Worm (Caenorhabditis elegans) whole organism, L4 larva: ENCODE measurements around the gene str-155.

Source experiments
- Y5F2A.4 ChIP-seq: fragments of 200-800 bp; sonication (Bioruptor generic); optimal IDR thresholded peaks from 2 replicates; lab custom pipeline; 2018; ENCODE audit warnings: mild to moderate bottlenecking, missing genetic modification characterization, missing compliant biosample characterization
- ama-1 ChIP-seq: fragments of 150-350 bp; optimal IDR thresholded peaks from 2 replicates; lab custom pipeline; 2014; ENCODE audit warnings: inconsistent platforms, mixed read lengths
- ctbp-1 ChIP-seq: fragments of 200-800 bp; sonication (Bioruptor generic); IDR thresholded peaks from 2 replicates; pipeline ENCODE4 v1.3.6; 2022; ENCODE audit warnings: missing genetic modification reagents, missing genetic modification characterization, missing compliant biosample characterization
- daf-8 ChIP-seq: fragments of 200-800 bp; sonication (Bioruptor generic); IDR thresholded peaks from 2 replicates; pipeline ENCODE4 v1.3.6; 2022; ENCODE audit warnings: missing genetic modification characterization, missing compliant biosample characterization
- hif-1 ChIP-seq, 2 experiments: sonication (generic microtip); optimal IDR thresholded peaks; 2 replicates each; lab custom pipeline; 2016 to 2017; ENCODE audit warnings: missing compliant biosample characterization in 2 of 2, missing genetic modification characterization in 2 of 2, missing genetic modification reagents in 2 of 2, missing genotype in 2 of 2, mild to moderate bottlenecking in 1 of 2
- jun-1 ChIP-seq: fragments of 150-350 bp; optimal IDR thresholded peaks from 2 replicates; lab custom pipeline; 2014; ENCODE audit warnings: missing biosample characterization, missing genetic modification reagents, missing genetic modification characterization
- mxl-2 ChIP-seq: fragments of 200-800 bp; sonication (Bioruptor generic); conservative IDR thresholded peaks from 2 replicates; pipeline ENCODE4 v1.3.6; 2022; ENCODE audit warnings: missing genetic modification reagents, missing genetic modification characterization, missing compliant biosample characterization
- nhr-28 ChIP-seq: fragments of 150-350 bp; optimal IDR thresholded peaks from 2 replicates; lab custom pipeline; 2014; ENCODE audit warnings: missing biosample characterization, missing genetic modification characterization
- nhr-76 ChIP-seq: fragments of 150-350 bp; optimal IDR thresholded peaks from 2 replicates; lab custom pipeline; 2014; ENCODE audit warnings: missing biosample characterization, missing genetic modification characterization
- saeg-2 ChIP-seq: fragments of 200-800 bp; sonication (Bioruptor generic); IDR thresholded peaks from 2 replicates; pipeline ENCODE4 v1.3.6; 2022; ENCODE audit warnings: missing genetic modification reagents, missing genetic modification characterization, missing compliant biosample characterization
- skn-1 ChIP-seq: fragments of 150-350 bp; optimal IDR thresholded peaks from 2 replicates; lab custom pipeline; 2014; ENCODE audit warnings: missing biosample characterization, missing genetic modification characterization
- snpc-1.2 ChIP-seq: fragments of 200-800 bp; sonication (Bioruptor generic); IDR thresholded peaks from 2 replicates; pipeline ENCODE4 v1.3.6; 2022; ENCODE audit warnings: missing genetic modification reagents, missing genetic modification characterization, missing compliant biosample characterization

DNA sequence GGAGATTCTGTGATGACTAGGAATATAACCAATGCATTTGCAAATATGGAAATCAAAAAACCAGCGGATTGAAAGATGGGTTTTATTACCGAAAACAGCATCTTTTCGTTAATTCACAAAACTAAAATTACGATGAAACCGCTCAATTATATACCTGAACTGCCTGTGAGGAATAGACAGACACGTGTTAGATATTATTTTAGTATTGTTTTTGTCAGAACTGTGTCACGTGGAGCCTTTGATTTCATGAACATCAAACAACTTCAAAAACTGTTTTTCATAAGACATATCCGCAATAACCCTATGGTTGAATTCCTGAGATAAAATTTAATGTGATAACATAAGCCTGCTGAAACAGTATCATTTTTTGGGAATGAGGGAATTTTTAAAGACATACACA is 11.8 kb upstream of the str-155 start, which contains the start of gene str-161:
- TF ChIP-seq skn-1 (tag; lab: Kevin White, UChicago): no peak
- no peak for TF ChIP-seq nhr-28
- TF ChIP-seq snpc-1.2 (GFP tag; lab: Robert Waterston, UW): no peak
- no peak for TF ChIP-seq saeg-2
- no peak for TF ChIP-seq Y5F2A.4 (GFP tag; lab: Kevin White, UChicago)
- no peak for TF ChIP-seq ama-1 (lab: Kevin White, UChicago)
- no peak for TF ChIP-seq mxl-2 (GFP tag; lab: Robert Waterston, UW)
- TF ChIP-seq hif-1 (tag; optimal IDR thresholded peaks at IDR 0.05; lab: Kevin White, UChicago): no peak
- no peak for TF ChIP-seq nhr-76 (tag; lab: Kevin White, UChicago)
- TF ChIP-seq daf-8 (GFP tag; lab: Robert Waterston, UW): no peak
- TF ChIP-seq ctbp-1: no peak
- no peak for TF ChIP-seq jun-1 (tag; lab: Kevin White, UChicago)
